Worm (Caenorhabditis elegans) whole organism, L4/young adult: ENCODE data around the gene oxi-1.

Experiments used
- W03F9.2 ChIP-seq: fragments of 150-350 bp; optimal IDR thresholded peaks from 2 replicates; lab custom pipeline; 2014; ENCODE audit warnings: missing biosample characterization, missing genetic modification characterization
- dao-5 ChIP-seq: sonication (generic microtip); optimal IDR thresholded peaks from 2 replicates; lab custom pipeline; 2016; ENCODE audit warnings: missing genotype, missing genetic modification characterization, moderate library complexity, missing compliant biosample characterization
- him-1 ChIP-seq: sonication (generic microtip); optimal IDR thresholded peaks from 2 replicates; lab custom pipeline; 2016; ENCODE audit warnings: missing genotype, missing genetic modification reagents, missing genetic modification characterization, missing compliant biosample characterization

Gene oxi-1

DNA sequence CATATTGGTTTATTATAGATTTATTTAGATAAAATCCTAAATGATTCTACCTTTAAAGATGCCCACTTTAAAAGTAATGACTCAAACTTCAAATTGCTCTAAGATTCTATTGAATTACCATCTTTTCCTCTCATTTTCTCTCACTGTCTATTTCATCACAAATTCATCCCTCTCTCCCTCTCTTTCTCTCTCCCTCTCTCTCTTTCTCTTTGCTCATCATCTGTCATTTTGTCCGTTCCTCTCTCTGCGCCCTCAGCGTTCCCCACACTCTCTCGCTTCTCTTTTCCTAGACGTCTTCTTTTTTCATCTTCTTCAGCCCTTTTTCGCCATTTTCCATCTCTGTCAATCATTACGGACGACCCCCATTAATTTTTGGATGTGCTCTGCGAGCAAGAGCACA is 47.0 kb downstream of the oxi-1 start:
- TF ChIP-seq dao-5 (no peak), him-1 (tag; lab: Kevin White, UChicago) (no peak), W03F9.2 (tag; lab: Kevin White, UChicago) (no peak)

DNA sequence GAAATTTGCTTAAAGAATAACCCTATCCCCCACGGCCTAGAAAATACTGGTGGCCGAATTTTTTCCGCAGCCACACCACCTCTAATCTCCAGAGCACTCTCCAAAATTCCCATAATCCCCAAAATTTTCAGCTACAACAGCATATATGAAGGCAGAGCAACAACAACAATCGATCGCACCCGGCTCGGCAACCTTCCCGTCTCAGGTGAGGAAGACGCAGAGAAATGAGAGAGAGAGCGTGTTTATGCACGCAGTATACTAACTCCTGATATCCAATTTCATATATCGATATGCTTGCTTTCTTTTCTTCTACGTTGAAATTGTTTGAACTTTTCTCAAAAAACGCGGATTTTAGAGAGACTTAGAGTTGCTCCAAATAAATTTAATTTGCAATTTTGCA is 48.2 kb downstream of the oxi-1 start:
- TF ChIP-seq W03F9.2 (tag; lab: Kevin White, UChicago) (no peak), him-1 (tag; lab: Kevin White, UChicago) (no peak), dao-5 (no peak)

DNA sequence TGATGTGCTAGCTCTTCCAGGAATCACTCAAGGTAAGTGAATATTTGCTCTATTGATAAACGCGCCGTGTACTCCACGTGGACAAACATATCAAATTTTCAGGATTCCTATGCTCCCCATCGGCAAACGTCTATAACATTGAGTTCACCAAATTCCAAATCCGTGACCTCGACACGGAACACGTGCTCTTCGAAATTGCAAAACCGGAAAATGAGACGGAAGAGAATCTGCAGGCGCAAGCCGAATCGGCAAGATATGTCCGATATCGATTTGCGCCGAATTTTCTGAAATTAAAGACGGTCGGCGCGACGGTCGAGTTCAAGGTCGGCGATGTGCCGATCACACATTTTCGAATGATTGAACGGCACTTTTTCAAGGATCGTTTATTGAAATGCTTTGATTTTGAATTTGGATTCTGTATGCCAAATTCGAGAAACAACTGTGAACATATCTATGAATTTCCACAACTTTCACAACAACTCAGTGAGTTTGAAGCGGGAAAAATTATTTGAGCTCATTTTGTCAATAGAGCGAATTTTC is 49.7 kb downstream of the oxi-1 start:
- no peak for TF ChIP-seq W03F9.2 (tag; lab: Kevin White, UChicago)
- no peak for TF ChIP-seq him-1 (tag; lab: Kevin White, UChicago)
- TF ChIP-seq dao-5, result no peak

DNA sequence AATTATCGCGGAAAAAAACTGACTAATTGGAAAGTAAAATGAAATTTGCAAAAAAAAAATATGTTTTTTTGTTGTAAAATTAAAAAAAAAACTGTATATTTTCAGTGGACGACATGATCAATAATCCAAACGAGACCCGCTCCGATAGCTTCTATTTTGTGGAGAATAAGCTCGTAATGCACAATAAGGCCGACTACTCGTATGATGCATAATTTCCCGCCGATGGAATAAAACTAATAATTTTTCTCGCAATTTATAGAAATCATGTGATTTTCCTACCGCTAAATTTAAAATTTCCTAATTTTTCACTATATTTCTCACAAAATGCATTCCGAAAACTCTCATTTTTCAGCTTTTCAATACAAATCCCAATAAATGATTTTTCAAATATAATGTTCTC is 50.5 kb downstream of the oxi-1 start:
- TF ChIP-seq W03F9.2 (tag; lab: Kevin White, UChicago), result no peak
- TF ChIP-seq him-1 (tag; lab: Kevin White, UChicago), result no peak
- TF ChIP-seq dao-5, result no peak

DNA sequence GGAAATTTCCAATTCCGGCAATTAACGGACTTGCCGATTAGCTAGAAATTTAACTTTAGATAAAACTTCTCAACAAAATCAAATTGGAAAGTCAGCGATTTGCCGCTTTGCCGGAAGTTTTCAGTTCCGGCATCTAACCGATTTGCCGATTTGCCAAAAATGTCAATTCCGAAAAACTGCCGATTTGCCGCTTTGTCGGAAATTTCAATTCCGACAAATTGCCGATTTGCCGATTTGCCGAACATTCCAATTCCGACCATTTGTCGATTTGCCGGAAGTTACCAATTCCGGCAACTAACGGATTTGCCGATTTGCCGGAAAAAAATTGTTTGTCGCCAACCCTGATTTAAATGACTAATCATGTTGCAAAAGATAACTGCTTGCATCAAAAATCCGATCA is 51.1 kb downstream of the oxi-1 start:
- TF ChIP-seq dao-5 (no peak), him-1 (tag; lab: Kevin White, UChicago) (no peak), W03F9.2 (tag; lab: Kevin White, UChicago) (no peak)

DNA sequence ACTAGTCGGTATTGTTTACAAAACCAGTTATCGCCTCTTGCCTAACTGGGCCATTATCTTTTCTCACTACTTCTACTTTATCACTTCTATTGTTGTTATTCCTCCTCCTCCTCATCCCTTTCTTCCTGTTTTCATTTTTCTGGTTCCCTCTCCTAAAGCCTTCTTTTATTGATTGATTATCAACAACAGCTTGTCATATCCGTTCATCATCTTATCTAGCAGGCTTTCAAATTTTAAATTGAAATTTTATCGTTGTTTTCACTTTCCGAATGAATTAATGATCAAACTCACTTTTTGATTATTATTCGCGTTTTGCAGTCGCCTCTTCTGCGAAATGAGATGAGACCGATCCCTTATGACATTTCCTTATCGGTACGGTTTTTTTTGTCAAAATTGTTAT is 53.1 kb downstream of the oxi-1 start, which contains the start of gene cut-6:
Gene cut-6 (plus strand): TSS at position 301 of the 400 bp plus-strand sequence.
- TF ChIP-seq dao-5, result no peak
- TF ChIP-seq W03F9.2 (tag; lab: Kevin White, UChicago), result no peak
- no peak for TF ChIP-seq him-1 (tag; lab: Kevin White, UChicago)

DNA sequence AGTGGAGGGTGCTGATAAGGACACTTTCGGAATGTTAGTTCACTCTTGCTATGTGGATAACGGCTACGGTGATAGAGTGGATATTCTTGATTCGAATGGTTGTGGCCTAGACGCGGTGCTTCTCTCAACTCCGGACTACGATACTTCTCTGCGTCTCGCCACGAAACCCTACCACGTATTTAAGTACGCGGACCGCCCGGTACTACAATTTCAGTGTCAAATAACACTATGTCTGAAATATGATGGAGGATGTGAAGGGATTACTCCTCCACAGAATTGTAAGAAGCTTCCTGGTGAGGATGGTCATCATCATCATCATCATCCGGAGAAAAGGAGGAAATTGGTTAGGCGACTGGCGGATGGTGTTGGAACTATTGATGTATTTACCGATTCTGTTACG is 56.9 kb downstream of the oxi-1 start:
- no peak for TF ChIP-seq dao-5
- no peak for TF ChIP-seq W03F9.2 (tag; lab: Kevin White, UChicago)
- no peak for TF ChIP-seq him-1 (tag; lab: Kevin White, UChicago)
